Worm (Caenorhabditis elegans) whole organism, late embryonic: Measurements from ENCODE around the gene F20D6.9.

Source experiments
- ceh-22 ChIP-seq: sonication (generic microtip); optimal IDR thresholded peaks from 2 replicates; lab custom pipeline; 2017; ENCODE audit warnings: missing biosample characterization, missing genetic modification characterization
- ceh-45 ChIP-seq: fragments of 200-800 bp; sonication (Bioruptor generic); IDR thresholded peaks from 2 replicates; pipeline ENCODE4 v1.3.6; 2022; ENCODE audit warnings: missing genetic modification reagents, missing genetic modification characterization, missing compliant biosample characterization
- eyg-1 ChIP-seq: sonication (generic microtip); optimal IDR thresholded peaks from 2 replicates; lab custom pipeline; 2016; ENCODE audit warnings: missing genotype, missing genetic modification characterization, missing compliant biosample characterization
- fkh-10 ChIP-seq: fragments of 150-350 bp; optimal IDR thresholded peaks from 2 replicates; lab custom pipeline; 2014; ENCODE audit warnings: missing biosample characterization, missing genetic modification reagents, missing genetic modification characterization
- fkh-6 ChIP-seq: sonication (generic microtip); optimal IDR thresholded peaks from 2 replicates; lab custom pipeline; 2016; ENCODE audit warnings: missing genetic modification characterization, missing compliant biosample characterization
- hlh-15 ChIP-seq: sonication (generic microtip); optimal IDR thresholded peaks from 2 replicates; lab custom pipeline; 2016; ENCODE audit warnings: missing genetic modification characterization, missing compliant biosample characterization
- nfya-1 ChIP-seq: sonication (generic microtip); optimal IDR thresholded peaks from 2 replicates; lab custom pipeline; 2017; ENCODE audit warnings: missing genetic modification characterization, mild to moderate bottlenecking, missing compliant biosample characterization, antibody characterized with exemption, moderate library complexity
- nhr-11 ChIP-seq: fragments of 150-350 bp; optimal IDR thresholded peaks from 2 replicates; lab custom pipeline; 2014; ENCODE audit warnings: missing biosample characterization, missing genetic modification characterization

- no peak for TF ChIP-seq nfya-1
- no peak for TF ChIP-seq fkh-10 (GFP tag; lab: Kevin White, UChicago)
- no peak for TF ChIP-seq nhr-11 (tag; lab: Kevin White, UChicago)
- TF ChIP-seq eyg-1 (tag; lab: Kevin White, UChicago): no peak
- no peak for TF ChIP-seq ceh-22 (tag; lab: Kevin White, UChicago)
- TF ChIP-seq ceh-45 (GFP tag; lab: Robert Waterston, UW): no peak
- no peak for TF ChIP-seq fkh-6 (tag; lab: Kevin White, UChicago)
- TF ChIP-seq hlh-15: no peak
These were observed 19.8 kb downstream of the F20D6.9 start, which contains the start of gene sul-2 for ce11 chrV:8157446-8157845.
